Fruit fly (Drosophila melanogaster) whole organism, prepupa: Measurements from ENCODE around the gene sau.

Source experiments
- Blimp-1 ChIP-seq: fragments of 200-800 bp; sonication (Bioruptor generic); optimal IDR thresholded peaks from 3 replicates; lab custom pipeline; 2017; ENCODE audit warnings: missing biosample characterization, missing genetic modification characterization, mild to moderate bottlenecking, moderate library complexity, missing genetic modification reagents
- CG10631 ChIP-seq: fragments of 200-800 bp; sonication (Bioruptor generic); optimal IDR thresholded peaks from 2 replicates; lab custom pipeline; 2016; ENCODE audit warnings: missing biosample characterization, missing genetic modification characterization
- CG11294 ChIP-seq: fragments of 200-800 bp; sonication (Bioruptor generic); IDR thresholded peaks from 2 replicates; pipeline ENCODE4 v1.3.6; 2022; ENCODE audit warnings: missing biosample characterization, missing genetic modification characterization
- CG11902 ChIP-seq: fragments of 200-800 bp; sonication (Bioruptor generic); optimal IDR thresholded peaks from 3 replicates; lab custom pipeline; 2016; ENCODE audit warnings: missing biosample characterization, missing genetic modification characterization
- CG15336 ChIP-seq: fragments of 200-800 bp; sonication (Bioruptor generic); IDR thresholded peaks from 2 replicates; pipeline ENCODE4 v1.3.6; 2022; ENCODE audit warnings: missing biosample characterization, missing genetic modification characterization
- CG1621 ChIP-seq: fragments of 200-800 bp; sonication (Bioruptor generic); optimal IDR thresholded peaks from 3 replicates; lab custom pipeline; 2018; ENCODE audit warnings: missing biosample characterization, mild to moderate bottlenecking, missing genetic modification characterization
- CG16779 ChIP-seq: fragments of 200-800 bp; sonication (Bioruptor generic); optimal IDR thresholded peaks from 3 replicates; lab custom pipeline; 2017; ENCODE audit warnings: missing biosample characterization, mild to moderate bottlenecking, missing genetic modification characterization
- CG3032 ChIP-seq: fragments of 200-800 bp; optimal IDR thresholded peaks from 2 replicates; lab custom pipeline; 2019; ENCODE audit warnings: missing biosample characterization, mild to moderate bottlenecking, missing genetic modification characterization, moderate library complexity
- CG31627 ChIP-seq: fragments of 200-800 bp; sonication (Bioruptor generic); optimal IDR thresholded peaks from 3 replicates; lab custom pipeline; 2016; ENCODE audit warnings: missing biosample characterization, missing genetic modification characterization
- CG32006 ChIP-seq: fragments of 200-800 bp; sonication (Bioruptor generic); optimal IDR thresholded peaks from 3 replicates; lab custom pipeline; 2017; ENCODE audit warnings: missing biosample characterization, mild to moderate bottlenecking, missing genetic modification characterization
- CG34406 ChIP-seq: fragments of 200-800 bp; sonication (Bioruptor generic); optimal IDR thresholded peaks from 3 replicates; lab custom pipeline; 2016; ENCODE audit warnings: missing biosample characterization, missing genetic modification characterization
- CG3919 ChIP-seq: fragments of 200-800 bp; sonication (Bioruptor generic); optimal IDR thresholded peaks from 3 replicates; lab custom pipeline; 2016; ENCODE audit warnings: missing biosample characterization, missing genetic modification characterization
- CG4318 ChIP-seq: fragments of 200-800 bp; sonication (Bioruptor generic); optimal IDR thresholded peaks from 3 replicates; lab custom pipeline; 2017; ENCODE audit warnings: missing biosample characterization, mild to moderate bottlenecking, missing genetic modification characterization
- CG6163 ChIP-seq: fragments of 200-800 bp; sonication (Bioruptor generic); IDR thresholded peaks from 3 replicates; pipeline ENCODE4 v1.3.6; 2022; ENCODE audit warnings: missing biosample characterization, missing genetic modification characterization
- CG6792 ChIP-seq: fragments of 200-800 bp; sonication (Bioruptor generic); optimal IDR thresholded peaks from 3 replicates; lab custom pipeline; 2016; ENCODE audit warnings: missing biosample characterization, missing genetic modification characterization
- CG6808 ChIP-seq: fragments of 200-800 bp; sonication (Bioruptor generic); optimal IDR thresholded peaks from 3 replicates; lab custom pipeline; 2017; ENCODE audit warnings: missing biosample characterization, missing genetic modification characterization, mild to moderate bottlenecking, moderate library complexity, missing genetic modification reagents
- CG6854 ChIP-seq: fragments of 200-800 bp; sonication (Bioruptor generic); optimal IDR thresholded peaks from 2 replicates; lab custom pipeline; 2017; ENCODE audit warnings: missing biosample characterization, mild to moderate bottlenecking, missing genetic modification characterization
- CG7368 ChIP-seq: fragments of 200-800 bp; sonication (Bioruptor generic); optimal IDR thresholded peaks from 3 replicates; lab custom pipeline; 2016; ENCODE audit warnings: missing biosample characterization, missing genetic modification characterization
- CG8119 ChIP-seq: fragments of 200-800 bp; sonication (Bioruptor generic); IDR thresholded peaks from 3 replicates; pipeline ENCODE4 v1.3.6; 2022; ENCODE audit warnings: missing biosample characterization, missing genetic modification characterization
- CG8319 ChIP-seq: fragments of 200-800 bp; sonication (Bioruptor generic); optimal IDR thresholded peaks from 3 replicates; lab custom pipeline; 2016; ENCODE audit warnings: missing biosample characterization, missing genetic modification characterization
- CG8632 ChIP-seq: fragments of 200-800 bp; sonication (Bioruptor generic); optimal IDR thresholded peaks from 3 replicates; lab custom pipeline; 2016; ENCODE audit warnings: missing biosample characterization, missing genetic modification characterization
- Eip75B ChIP-seq: fragments of 200-800 bp; sonication (Bioruptor generic); optimal IDR thresholded peaks from 3 replicates; lab custom pipeline; 2016; ENCODE audit warnings: missing biosample characterization, missing genetic modification characterization
- Eip78C ChIP-seq: fragments of 200-800 bp; sonication (Bioruptor generic); peaks from one replicate; lab custom pipeline; 2016; ENCODE audit warnings: missing biosample characterization, missing genetic modification characterization
- Ets21C ChIP-seq: fragments of 200-800 bp; sonication (Bioruptor generic); optimal IDR thresholded peaks from 3 replicates; lab custom pipeline; 2016; ENCODE audit warnings: missing biosample characterization, missing genetic modification characterization
- Ets96B ChIP-seq: fragments of 200-800 bp; optimal IDR thresholded peaks from 2 replicates; lab custom pipeline; 2019; ENCODE audit warnings: missing biosample characterization, mild to moderate bottlenecking, missing genetic modification characterization, moderate library complexity
- Hr39 ChIP-seq: fragments of 200-800 bp; sonication (Bioruptor generic); optimal IDR thresholded peaks from 2 replicates; lab custom pipeline; 2016; ENCODE audit warnings: missing biosample characterization, missing genetic modification characterization
- Hr4 ChIP-seq: fragments of 200-800 bp; sonication (Bioruptor generic); optimal IDR thresholded peaks from 3 replicates; lab custom pipeline; 2016; ENCODE audit warnings: missing biosample characterization, missing genetic modification characterization
- Lpt ChIP-seq: fragments of 200-800 bp; sonication (Bioruptor generic); optimal IDR thresholded peaks from 3 replicates; lab custom pipeline; 2016; ENCODE audit warnings: missing biosample characterization, missing genetic modification characterization
- Met ChIP-seq: fragments of 200-800 bp; sonication (Bioruptor generic); optimal IDR thresholded peaks from 3 replicates; lab custom pipeline; 2016; ENCODE audit warnings: missing biosample characterization, missing genetic modification characterization
- OdsH ChIP-seq: fragments of 200-800 bp; sonication (Bioruptor generic); optimal IDR thresholded peaks from 3 replicates; lab custom pipeline; 2016; ENCODE audit warnings: missing biosample characterization, missing genetic modification characterization
- Smox ChIP-seq: fragments of 200-800 bp; sonication (Bioruptor generic); optimal IDR thresholded peaks from 3 replicates; lab custom pipeline; 2016; ENCODE audit warnings: missing biosample characterization, missing genetic modification characterization
- Sox102F ChIP-seq: fragments of 200-800 bp; sonication (Bioruptor generic); optimal IDR thresholded peaks from 2 replicates; lab custom pipeline; 2016; ENCODE audit warnings: missing biosample characterization, mild to moderate bottlenecking, missing genetic modification characterization
- Sox14 ChIP-seq: fragments of 200-800 bp; sonication (Bioruptor generic); optimal IDR thresholded peaks from 3 replicates; lab custom pipeline; 2016; ENCODE audit warnings: missing biosample characterization, missing genetic modification characterization
- Sox15 ChIP-seq: fragments of 200-800 bp; sonication (Bioruptor generic); optimal IDR thresholded peaks from 3 replicates; lab custom pipeline; 2016; ENCODE audit warnings: missing biosample characterization, missing genetic modification characterization
- achi ChIP-seq: fragments of 200-800 bp; sonication (Bioruptor generic); optimal IDR thresholded peaks from 3 replicates; lab custom pipeline; 2016; ENCODE audit warnings: missing biosample characterization, missing genetic modification characterization
- acj6 ChIP-seq: fragments of 200-800 bp; sonication (Bioruptor generic); optimal IDR thresholded peaks from 3 replicates; lab custom pipeline; 2016; ENCODE audit warnings: missing biosample characterization, missing genetic modification characterization
- eg ChIP-seq: fragments of 200-800 bp; sonication (Bioruptor generic); IDR thresholded peaks from 3 replicates; pipeline ENCODE4 v1.3.6; 2022; ENCODE audit warnings: missing biosample characterization, missing genetic modification characterization
- esn ChIP-seq: fragments of 200-800 bp; sonication (Bioruptor generic); optimal IDR thresholded peaks from 2 replicates; lab custom pipeline; 2016; ENCODE audit warnings: missing biosample characterization, mild to moderate bottlenecking, missing genetic modification characterization, moderate library complexity
- fd85E ChIP-seq: fragments of 200-800 bp; sonication (Bioruptor generic); optimal IDR thresholded peaks from 3 replicates; lab custom pipeline; 2016; ENCODE audit warnings: missing biosample characterization, missing genetic modification characterization
- fkh ChIP-seq: fragments of 200-800 bp; sonication (Bioruptor generic); optimal IDR thresholded peaks from 3 replicates; lab custom pipeline; 2017; ENCODE audit warnings: missing biosample characterization, mild to moderate bottlenecking, missing genetic modification characterization, moderate library complexity
- pdm3 ChIP-seq: fragments of 200-800 bp; sonication (Bioruptor generic); optimal IDR thresholded peaks from 3 replicates; lab custom pipeline; 2016; ENCODE audit warnings: missing biosample characterization, missing genetic modification characterization
- salr ChIP-seq, 2 experiments: fragments of 200-800 bp; sonication (Bioruptor generic); optimal IDR thresholded peaks; 3 replicates each; lab custom pipeline; 2016 to 2018; ENCODE audit warnings: missing biosample characterization in 2 of 2, missing genetic modification characterization in 2 of 2, mild to moderate bottlenecking in 1 of 2
- spab ChIP-seq: fragments of 200-800 bp; sonication (Bioruptor generic); optimal IDR thresholded peaks from 2 replicates; lab custom pipeline; 2017; ENCODE audit warnings: missing biosample characterization, mild to moderate bottlenecking, missing genetic modification characterization, missing genetic modification reagents
- ss ChIP-seq, 2 experiments: fragments of 200-800 bp; sonication (Bioruptor generic); optimal IDR thresholded peaks; 2 replicates in 1 of 2; 3 replicates in 1 of 2; lab custom pipeline; 2017 to 2018; ENCODE audit warnings: mild to moderate bottlenecking in 2 of 2, missing biosample characterization in 2 of 2, missing genetic modification characterization in 2 of 2, moderate library complexity in 1 of 2
- svp ChIP-seq: fragments of 200-800 bp; sonication (Bioruptor generic); peaks from one replicate; lab custom pipeline; 2016; ENCODE audit warnings: missing biosample characterization, missing genetic modification characterization
- topi ChIP-seq: fragments of 200-800 bp; sonication (Bioruptor generic); optimal IDR thresholded peaks from 3 replicates; lab custom pipeline; 2016; ENCODE audit warnings: missing biosample characterization, missing genetic modification characterization
- vri ChIP-seq: fragments of 200-800 bp; sonication (Bioruptor generic); optimal IDR thresholded peaks from 3 replicates; lab custom pipeline; 2016; ENCODE audit warnings: missing biosample characterization, mild to moderate bottlenecking, missing genetic modification characterization

The sau gene

DNA sequence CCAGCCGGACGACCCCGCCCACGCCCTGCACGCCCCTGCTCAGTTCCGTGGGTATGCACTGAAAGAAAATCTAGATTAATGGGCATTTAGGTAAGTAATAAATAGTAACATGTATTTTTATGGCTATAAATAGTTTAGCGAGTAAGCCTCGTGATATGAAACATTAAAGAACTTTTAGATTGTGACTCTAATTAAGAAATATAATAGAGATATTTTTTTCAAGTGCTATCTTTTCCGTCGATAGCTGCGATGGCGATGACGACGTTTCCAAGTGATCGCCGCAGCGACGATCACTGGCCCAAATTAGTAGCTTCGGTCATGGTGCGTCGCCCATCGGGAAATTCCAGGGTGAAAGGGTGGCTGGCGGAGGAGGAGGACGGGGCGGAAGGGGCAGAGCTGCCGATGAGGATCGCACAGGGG lies 46.0 kb upstream of the sau start (continued):
- peak; percentile 74 for TF ChIP-seq Sox15
- peak; percentile 89 for TF ChIP-seq CG32006 (GFP tag; lab: Kevin White, UChicago)
- peak; percentile 81 for TF ChIP-seq esn
- peak; percentile 92 for TF ChIP-seq CG15336 (GFP tag; lab: Robert Waterston, UW)
- TF ChIP-seq salr (GFP tag; optimal IDR thresholded peaks at IDR 0.05; lab: Kevin White, UChicago), result peak; percentile 66 to 77
- peak; percentile 87 for TF ChIP-seq Eip75B (GFP tag; lab: Kevin White, UChicago)
- TF ChIP-seq eg, result peak; percentile 92
- TF ChIP-seq CG31627 (GFP tag; lab: Kevin White, UChicago), result peak; percentile 67
- peak; percentile 87 for TF ChIP-seq CG34406 (GFP tag; lab: Kevin White, UChicago)
- TF ChIP-seq fd85E, result peak; percentile 35
- peak; percentile 85 for TF ChIP-seq topi
- peak; percentile 86 for TF ChIP-seq CG6792 (GFP tag; lab: Kevin White, UChicago)
- peak; percentile 79 for TF ChIP-seq spab (GFP tag; lab: Kevin White, UChicago)
- TF ChIP-seq CG6808 (GFP tag; lab: Kevin White, UChicago), result peak; percentile 85

DNA sequence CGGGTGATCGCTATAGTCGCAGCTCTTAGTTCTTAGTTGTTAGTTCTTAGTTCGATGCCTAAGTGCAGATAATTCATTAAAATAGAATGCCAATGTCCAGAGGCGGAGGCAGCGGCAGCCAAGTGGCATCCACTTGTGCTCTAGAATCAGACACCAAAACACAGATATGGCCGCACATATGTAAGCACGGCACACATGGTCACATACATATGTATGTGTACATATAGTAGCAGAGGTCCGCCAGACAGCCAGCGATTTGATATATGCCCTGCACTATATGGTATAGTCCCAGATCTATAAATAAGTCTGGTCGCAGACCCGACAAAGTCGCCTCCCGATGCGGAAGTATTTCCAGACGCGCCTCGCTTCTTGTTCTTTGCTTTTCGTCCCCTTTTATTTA lies 45.5 kb upstream of the sau start:
- TF ChIP-seq CG8319 (GFP tag; lab: Kevin White, UChicago) (no peak), spab (GFP tag; lab: Kevin White, UChicago) (no peak), achi (no peak), CG10631 (GFP tag; lab: Kevin White, UChicago) (no peak), Hr4 (GFP tag; lab: Kevin White, UChicago) (no peak), CG6163 (no peak), Sox15 (no peak), CG3919 (GFP tag; lab: Kevin White, UChicago) (no peak), Lpt (no peak), CG7368 (no peak), CG4318 (no peak), CG8632 (GFP tag; lab: Kevin White, UChicago) (no peak), CG11902 (no peak), Eip78C (no peak), fkh (GFP tag; lab: Kevin White, UChicago) (no peak), CG6854 (no peak), CG11294 (GFP tag; lab: Robert Waterston, UW) (no peak), eg (no peak), CG1621 (tag; lab: Kevin White, UChicago) (no peak)

DNA sequence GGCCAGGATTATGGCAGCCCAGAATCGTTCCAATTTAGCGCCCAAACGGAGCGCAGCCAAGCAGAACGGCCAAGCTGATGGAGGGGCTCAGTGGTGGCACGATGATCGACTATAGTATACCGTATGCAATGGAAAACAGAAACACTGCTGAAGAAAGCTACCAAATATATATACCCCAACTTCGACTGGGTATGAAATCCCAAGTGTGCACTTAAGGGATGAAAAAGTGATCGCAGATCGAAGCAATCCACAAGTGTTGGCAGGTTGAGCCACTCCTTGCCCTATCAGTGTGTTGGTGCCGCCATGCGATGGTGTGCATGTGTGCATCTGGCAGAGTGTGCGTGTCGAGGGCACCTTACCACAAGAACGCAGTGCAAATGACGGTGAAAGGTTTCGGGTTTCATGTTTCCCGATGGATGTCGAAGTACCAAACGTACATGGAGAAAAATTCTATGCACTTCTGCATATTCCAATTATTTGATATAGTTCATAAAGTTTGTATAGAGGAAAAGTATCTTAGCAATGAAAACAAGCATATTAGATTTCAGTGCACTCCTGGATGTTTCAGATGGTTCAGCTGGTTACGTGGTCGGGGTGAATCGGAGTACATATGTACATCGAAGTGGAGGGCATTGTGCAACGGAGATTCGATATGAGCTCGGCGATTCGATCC lies 44.0 kb upstream of the sau start:
- TF ChIP-seq fd85E, result no peak
- no peak for TF ChIP-seq CG3032 (tag; lab: Kevin White, UChicago)
- TF ChIP-seq CG6854, result no peak
- TF ChIP-seq spab (GFP tag; lab: Kevin White, UChicago), result no peak
- TF ChIP-seq ss (GFP tag; optimal IDR thresholded peaks at IDR 0.05; lab: Kevin White, UChicago), result peak in 1 of 2 experiments; percentile 60
- no peak for TF ChIP-seq Sox102F (GFP tag; lab: Kevin White, UChicago)
- no peak for TF ChIP-seq OdsH
- peak; percentile 8 for TF ChIP-seq Hr39 (GFP tag; lab: Kevin White, UChicago)
- TF ChIP-seq Smox (GFP tag; lab: Kevin White, UChicago), result peak; percentile 11
- no peak for TF ChIP-seq pdm3
- TF ChIP-seq Ets21C (GFP tag; lab: Kevin White, UChicago), result peak; percentile 11
- no peak for TF ChIP-seq acj6 (GFP tag; lab: Kevin White, UChicago)
- peak; percentile 48 for TF ChIP-seq esn
- TF ChIP-seq salr (GFP tag; optimal IDR thresholded peaks at IDR 0.05; lab: Kevin White, UChicago), result no peak
- no peak for TF ChIP-seq CG16779
- peak; percentile 41 for TF ChIP-seq Eip78C
- TF ChIP-seq vri (GFP tag; lab: Kevin White, UChicago), result peak; percentile 20
- peak; percentile 69 for TF ChIP-seq svp
- peak; percentile 4 for TF ChIP-seq CG6792 (GFP tag; lab: Kevin White, UChicago)
- no peak for TF ChIP-seq CG8119
- no peak for TF ChIP-seq CG8319 (GFP tag; lab: Kevin White, UChicago)
- TF ChIP-seq CG11294 (GFP tag; lab: Robert Waterston, UW), result no peak
- TF ChIP-seq Eip75B (GFP tag; lab: Kevin White, UChicago), result peak; percentile 9
- TF ChIP-seq Ets96B (tag; lab: Kevin White, UChicago), result no peak
- no peak for TF ChIP-seq fkh (GFP tag; lab: Kevin White, UChicago)
- peak; percentile 21 for TF ChIP-seq CG31627 (GFP tag; lab: Kevin White, UChicago)
- TF ChIP-seq CG4318, result no peak
- peak; percentile 6 for TF ChIP-seq Met
- TF ChIP-seq Blimp-1, result no peak
- no peak for TF ChIP-seq Sox14 (GFP tag; lab: Kevin White, UChicago)
- TF ChIP-seq CG1621 (tag; lab: Kevin White, UChicago), result no peak
